Fruit fly (Drosophila melanogaster) whole organism: ENCODE measurements around the gene WASp.

Experiments
- Dll ChIP-seq: fragments of >200 bp; optimal IDR thresholded peaks from 2 replicates; lab custom pipeline; 2017
- EcR ChIP-seq, 2 experiments: fragments of >200 bp; optimal IDR thresholded peaks; 2 replicates each; lab custom pipeline; 2017; ENCODE audit warnings: missing biosample characterization in 2 of 2, missing genetic modification characterization in 2 of 2, missing genetic modification reagents in 2 of 2
- pan ChIP-seq: fragments of >200 bp; optimal IDR thresholded peaks from 2 replicates; lab custom pipeline; 2017
- psq ChIP-seq: fragments of >200 bp; optimal IDR thresholded peaks from 2 replicates; lab custom pipeline; 2017
- usp ChIP-seq: fragments of >200 bp; optimal IDR thresholded peaks from 2 replicates; lab custom pipeline; 2017; ENCODE audit warnings: missing biosample characterization, missing genetic modification characterization, mixed read lengths

DNA sequence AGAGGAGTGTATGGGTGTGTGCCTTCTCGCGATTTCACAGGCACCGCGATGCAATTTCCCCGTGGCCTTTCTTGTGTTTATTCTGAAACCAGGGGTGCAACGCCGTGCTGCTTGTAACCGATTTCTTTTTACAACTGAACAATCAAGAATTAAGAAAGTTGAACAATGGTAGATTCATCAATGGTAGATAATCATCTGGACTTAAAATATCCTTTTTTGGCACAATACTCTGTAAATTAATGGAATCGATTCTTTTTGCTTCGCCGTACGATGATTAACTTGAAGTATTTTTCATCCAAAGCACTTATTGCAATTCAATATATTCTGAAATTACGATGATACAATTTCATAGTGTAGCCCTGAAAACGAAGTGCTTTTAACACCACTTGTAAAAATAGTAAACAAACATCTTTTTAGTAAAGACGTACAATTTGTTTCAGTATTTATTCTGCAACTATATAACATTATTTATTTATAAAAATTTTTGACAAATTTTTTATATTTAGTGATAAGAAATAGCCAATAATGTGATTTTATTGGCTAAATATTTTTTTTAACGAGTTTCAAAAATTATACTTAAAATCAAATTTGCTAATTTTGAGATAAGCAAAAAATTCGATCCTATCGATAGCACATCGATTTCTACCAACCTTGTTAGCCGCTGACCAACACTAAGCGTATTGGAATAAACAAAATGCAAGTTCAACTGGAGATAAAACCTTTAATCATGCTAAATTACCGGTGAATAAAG lies 12.1 kb downstream of the WASp start, which contains the start of the genes CG1523 and CG1647:
- no peak for TF ChIP-seq pan (lab: Kevin White, UChicago)
- TF ChIP-seq usp (GFP tag; lab: Kevin White, UChicago) = no peak
- TF ChIP-seq Dll (lab: Kevin White, UChicago) = no peak
- TF ChIP-seq EcR (GFP tag; optimal IDR thresholded peaks at IDR 0.05; lab: Kevin White, UChicago) = no peak
- no peak for TF ChIP-seq psq
